Fruit fly (Drosophila melanogaster) whole organism, embryonic: ENCODE results near the gene fzo.

Experiments used
- BEAF-32 ChIP-seq: fragments of 200-800 bp; sonication (Bioruptor generic); optimal IDR thresholded peaks from 3 replicates; lab custom pipeline; 2017; ENCODE audit warnings: missing biosample characterization, missing genetic modification characterization, mild to moderate bottlenecking, moderate library complexity, missing genetic modification reagents
- CG10321 ChIP-seq: fragments of 200-800 bp; sonication (Bioruptor generic); IDR thresholded peaks from 2 replicates; pipeline ENCODE4 v1.3.6; 2022; ENCODE audit warnings: missing biosample characterization, missing genetic modification characterization
- CG10654 ChIP-seq: fragments of 200-800 bp; sonication (Bioruptor generic); optimal IDR thresholded peaks from 2 replicates; lab custom pipeline; 2016; ENCODE audit warnings: missing biosample characterization, missing genetic modification characterization
- CG11085 ChIP-seq: fragments of 200-800 bp; sonication (Bioruptor generic); IDR thresholded peaks from 2 replicates; pipeline ENCODE4 v1.3.6; 2022; ENCODE audit warnings: missing biosample characterization, missing genetic modification characterization
- CG11247 ChIP-seq: fragments of 200-800 bp; sonication (Bioruptor generic); IDR thresholded peaks from 2 replicates; pipeline ENCODE4 v1.3.6; 2022; ENCODE audit warnings: missing biosample characterization, missing genetic modification characterization
- CG11696 ChIP-seq: fragments of 200-800 bp; sonication (Bioruptor generic); IDR thresholded peaks from 2 replicates; pipeline ENCODE4 v1.3.6; 2022; ENCODE audit warnings: missing biosample characterization, missing genetic modification characterization
- CG12299 ChIP-seq: fragments of 200-800 bp; sonication (Bioruptor generic); optimal IDR thresholded peaks from 2 replicates; lab custom pipeline; 2018; ENCODE audit warnings: missing biosample characterization, mild to moderate bottlenecking, missing genetic modification characterization
- CG15479 ChIP-seq: fragments of 200-800 bp; sonication (Bioruptor generic); optimal IDR thresholded peaks from 3 replicates; lab custom pipeline; 2019; ENCODE audit warnings: missing biosample characterization, mild to moderate bottlenecking, missing genetic modification characterization, moderate library complexity
- CG15514 ChIP-seq: fragments of 200-800 bp; sonication (Bioruptor generic); optimal IDR thresholded peaks from 3 replicates; lab custom pipeline; 2017; ENCODE audit warnings: missing biosample characterization, missing genetic modification characterization, mild to moderate bottlenecking, moderate library complexity, missing genetic modification reagents
- CG15696 ChIP-seq: fragments of 200-800 bp; sonication (Bioruptor generic); optimal IDR thresholded peaks from 2 replicates; lab custom pipeline; 2019; ENCODE audit warnings: missing biosample characterization, mild to moderate bottlenecking, missing genetic modification characterization, moderate library complexity
- CG1602 ChIP-seq: fragments of 200-800 bp; sonication (Bioruptor generic); optimal IDR thresholded peaks from 3 replicates; lab custom pipeline; 2016; ENCODE audit warnings: missing biosample characterization, missing genetic modification characterization
- CG1792 ChIP-seq: fragments of 200-800 bp; sonication (Bioruptor generic); optimal IDR thresholded peaks from 2 replicates; lab custom pipeline; 2016; ENCODE audit warnings: missing biosample characterization, missing genetic modification characterization
- CG2889 ChIP-seq: fragments of 200-800 bp; sonication (Bioruptor generic); IDR thresholded peaks from 3 replicates; pipeline ENCODE4 v1.3.6; 2022; ENCODE audit warnings: missing biosample characterization, missing genetic modification characterization
- CG31224 ChIP-seq: fragments of 200-800 bp; sonication (Bioruptor generic); IDR thresholded peaks from 2 replicates; pipeline ENCODE4 v1.3.6; 2022; ENCODE audit warnings: missing biosample characterization, missing genetic modification characterization
- CG31365 ChIP-seq: fragments of 200-800 bp; sonication (Bioruptor generic); optimal IDR thresholded peaks from 2 replicates; lab custom pipeline; 2018; ENCODE audit warnings: missing biosample characterization, mild to moderate bottlenecking, missing genetic modification characterization
- CG31388 ChIP-seq: fragments of 200-800 bp; sonication (Bioruptor generic); optimal IDR thresholded peaks from 2 replicates; lab custom pipeline; 2016; ENCODE audit warnings: missing biosample characterization, missing genetic modification characterization
- CG33213 ChIP-seq: fragments of 200-800 bp; sonication (Bioruptor generic); optimal IDR thresholded peaks from 3 replicates; lab custom pipeline; 2016; ENCODE audit warnings: missing biosample characterization, missing genetic modification characterization
- CG4730 ChIP-seq: fragments of 200-800 bp; sonication (Bioruptor generic); IDR thresholded peaks from 2 replicates; pipeline ENCODE4 v1.3.6; 2022; ENCODE audit warnings: missing biosample characterization, missing genetic modification characterization
- CG6175 ChIP-seq: fragments of 200-800 bp; sonication (Bioruptor generic); IDR thresholded peaks from 3 replicates; pipeline ENCODE4 v1.3.6; 2022; ENCODE audit warnings: missing biosample characterization, missing genetic modification characterization
- CG6254 ChIP-seq: fragments of 200-800 bp; sonication (Bioruptor generic); optimal IDR thresholded peaks from 3 replicates; lab custom pipeline; 2017; ENCODE audit warnings: mild to moderate bottlenecking, missing biosample characterization, missing genetic modification reagents, missing genetic modification characterization
- CG7271 ChIP-seq: fragments of 200-800 bp; sonication (Bioruptor generic); optimal IDR thresholded peaks from 2 replicates; lab custom pipeline; 2018; ENCODE audit warnings: missing biosample characterization, mild to moderate bottlenecking, missing genetic modification characterization, moderate library complexity
- CG7839 ChIP-seq: fragments of 200-800 bp; sonication (Bioruptor generic); optimal IDR thresholded peaks from 3 replicates; lab custom pipeline; 2018; ENCODE audit warnings: missing biosample characterization, mild to moderate bottlenecking, missing genetic modification characterization, moderate library complexity
- CG8089 ChIP-seq: fragments of 200-800 bp; sonication (Bioruptor generic); optimal IDR thresholded peaks from 3 replicates; lab custom pipeline; 2016; ENCODE audit warnings: missing biosample characterization, missing genetic modification characterization
- CG8281 ChIP-seq: fragments of 200-800 bp; sonication (Bioruptor generic); optimal IDR thresholded peaks from 2 replicates; lab custom pipeline; 2018; ENCODE audit warnings: missing biosample characterization, mild to moderate bottlenecking, missing genetic modification characterization, moderate library complexity
- CG8765 ChIP-seq: fragments of 200-800 bp; sonication (Bioruptor generic); IDR thresholded peaks from 2 replicates; pipeline ENCODE4 v1.3.6; 2022; ENCODE audit warnings: missing biosample characterization, missing genetic modification characterization
- CG9437 ChIP-seq: fragments of 200-800 bp; sonication (Bioruptor generic); optimal IDR thresholded peaks from 2 replicates; lab custom pipeline; 2018; ENCODE audit warnings: missing biosample characterization, mild to moderate bottlenecking, missing genetic modification characterization
- CrebB ChIP-seq: fragments of 200-800 bp; sonication (Bioruptor generic); optimal IDR thresholded peaks from 3 replicates; lab custom pipeline; 2018; ENCODE audit warnings: missing biosample characterization, mild to moderate bottlenecking, missing genetic modification characterization
- D19B ChIP-seq: fragments of 200-800 bp; sonication (Bioruptor generic); optimal IDR thresholded peaks from 2 replicates; lab custom pipeline; 2017; ENCODE audit warnings: missing biosample characterization, mild to moderate bottlenecking, missing genetic modification characterization
- Dp ChIP-seq: fragments of 200-800 bp; sonication (Bioruptor generic); optimal IDR thresholded peaks from 2 replicates; lab custom pipeline; 2018; ENCODE audit warnings: missing biosample characterization, mild to moderate bottlenecking, missing genetic modification characterization, moderate library complexity
- Dref ChIP-seq: fragments of 200-800 bp; sonication (Bioruptor generic); IDR thresholded peaks from 2 replicates; pipeline ENCODE4 v1.3.6; 2022; ENCODE audit warnings: missing biosample characterization, missing genetic modification characterization
- Drgx ChIP-seq: fragments of 200-800 bp; sonication (Bioruptor generic); IDR thresholded peaks from 2 replicates; pipeline ENCODE4 v1.3.6; 2022; ENCODE audit warnings: missing biosample characterization, missing genetic modification characterization
- E2f1 ChIP-seq: fragments of 200-800 bp; sonication (Bioruptor generic); IDR thresholded peaks from 2 replicates; pipeline ENCODE4 v1.3.6; 2022; ENCODE audit warnings: missing biosample characterization, missing genetic modification characterization
- Gug ChIP-seq: fragments of 200-800 bp; sonication (Bioruptor generic); IDR thresholded peaks from 4 replicates; pipeline ENCODE4 v1.3.6; 2022; ENCODE audit warnings: missing biosample characterization, missing genetic modification characterization
- HLH4C ChIP-seq: fragments of 200-800 bp; sonication (Bioruptor generic); IDR thresholded peaks from 3 replicates; pipeline ENCODE4 v1.3.6; 2022; ENCODE audit warnings: missing biosample characterization, missing genetic modification characterization; ENCODE audit not compliant: partially characterized antibody
- btn ChIP-seq: fragments of 200-800 bp; sonication (Bioruptor generic); optimal IDR thresholded peaks from 2 replicates; lab custom pipeline; 2016; ENCODE audit warnings: missing biosample characterization, missing genetic modification characterization
- cg ChIP-seq: fragments of 200-800 bp; sonication (Bioruptor generic); optimal IDR thresholded peaks from 3 replicates; lab custom pipeline; 2019; ENCODE audit warnings: missing biosample characterization, mild to moderate bottlenecking, missing genetic modification characterization, moderate library complexity
- dati ChIP-seq: fragments of 200-800 bp; sonication (Bioruptor generic); IDR thresholded peaks from 2 replicates; pipeline ENCODE4 v1.3.6; 2022; ENCODE audit warnings: missing biosample characterization, missing genetic modification characterization
- disco-r ChIP-seq: fragments of 200-800 bp; sonication (Bioruptor generic); optimal IDR thresholded peaks from 2 replicates; lab custom pipeline; 2016; ENCODE audit warnings: missing biosample characterization, missing genetic modification characterization
- dmrt11E ChIP-seq: fragments of 200-800 bp; sonication (Bioruptor generic); optimal IDR thresholded peaks from 3 replicates; lab custom pipeline; 2018; ENCODE audit warnings: missing biosample characterization, mild to moderate bottlenecking, missing genetic modification characterization, moderate library complexity
- exex ChIP-seq: fragments of 200-800 bp; sonication (Bioruptor generic); optimal IDR thresholded peaks from 4 replicates; lab custom pipeline; 2018; ENCODE audit warnings: missing biosample characterization, mild to moderate bottlenecking, missing genetic modification characterization, moderate library complexity
- gcm2 ChIP-seq: fragments of 200-800 bp; sonication (Bioruptor generic); optimal IDR thresholded peaks from 2 replicates; lab custom pipeline; 2016; ENCODE audit warnings: missing biosample characterization, missing genetic modification characterization
- ken ChIP-seq: fragments of 200-800 bp; sonication (Bioruptor generic); IDR thresholded peaks from 3 replicates; pipeline ENCODE4 v1.3.6; 2022; ENCODE audit warnings: missing biosample characterization, missing genetic modification characterization
- klu ChIP-seq: fragments of 200-800 bp; sonication (Bioruptor generic); IDR thresholded peaks from 2 replicates; pipeline ENCODE4 v1.3.6; 2022; ENCODE audit warnings: missing biosample characterization, missing genetic modification characterization
- mld ChIP-seq: fragments of 200-800 bp; sonication (Bioruptor generic); IDR thresholded peaks from 3 replicates; pipeline ENCODE4 v1.3.6; 2022; ENCODE audit warnings: missing biosample characterization, missing genetic modification characterization; ENCODE audit not compliant: partially characterized antibody
- nerfin-1 ChIP-seq: fragments of 200-800 bp; sonication (Bioruptor generic); optimal IDR thresholded peaks from 3 replicates; lab custom pipeline; 2019; ENCODE audit warnings: missing biosample characterization, mild to moderate bottlenecking, missing genetic modification characterization, moderate library complexity
- row ChIP-seq: fragments of 200-800 bp; sonication (Bioruptor generic); IDR thresholded peaks from 3 replicates; pipeline ENCODE4 v1.3.6; 2022; ENCODE audit warnings: missing biosample characterization, missing genetic modification characterization
- schlank ChIP-seq: fragments of 200-800 bp; sonication (Bioruptor generic); optimal IDR thresholded peaks from 2 replicates; lab custom pipeline; 2018; ENCODE audit warnings: missing biosample characterization, mild to moderate bottlenecking, missing genetic modification characterization
- seq ChIP-seq: fragments of 200-800 bp; sonication (Bioruptor generic); IDR thresholded peaks from 2 replicates; pipeline ENCODE4 v1.3.6; 2022; ENCODE audit warnings: missing biosample characterization, missing genetic modification characterization
- slbo ChIP-seq: fragments of 200-800 bp; sonication (Bioruptor generic); IDR thresholded peaks from 2 replicates; pipeline ENCODE4 v1.3.6; 2022; ENCODE audit warnings: missing biosample characterization, missing genetic modification characterization
- stwl ChIP-seq: fragments of 200-800 bp; sonication (Bioruptor generic); optimal IDR thresholded peaks from 3 replicates; lab custom pipeline; 2018; ENCODE audit warnings: missing biosample characterization, mild to moderate bottlenecking, missing genetic modification characterization, moderate library complexity
- usp ChIP-seq: fragments of >200 bp; optimal IDR thresholded peaks from 2 replicates; lab custom pipeline; 2017; ENCODE audit warnings: missing biosample characterization, missing genetic modification characterization

fzo gene

dm6 chr3R:23251256-23251655, 47.4 kb upstream of the fzo start, which contains the start of the genes Rad60 and EloA (continued):
- TF ChIP-seq E2f1 (GFP tag; lab: Robert Waterston, UW), result peak; percentile 49; the same call in 1 of the 2 replicates
- no peak for TF ChIP-seq usp (GFP tag; lab: Kevin White, UChicago)
- TF ChIP-seq CG6175 (GFP tag; lab: Robert Waterston, UW), result no peak
- peak; percentile 61 for TF ChIP-seq CG11247 (GFP tag; lab: Robert Waterston, UW)
- TF ChIP-seq slbo (GFP tag; lab: Robert Waterston, UW), result peak; percentile 80
- peak; percentile 65; the same call in 2 of the 3 replicates for TF ChIP-seq HLH4C (GFP tag; lab: Robert Waterston, UW)
- peak; percentile 80 for TF ChIP-seq CG8089 (GFP tag; lab: Kevin White, UChicago)
- peak; percentile 64 for TF ChIP-seq CG7839 (tag; lab: Kevin White, UChicago)
- TF ChIP-seq nerfin-1, result peak; percentile 53
- peak; percentile 63 for TF ChIP-seq dmrt11E (tag; lab: Kevin White, UChicago)
- peak; percentile 48 for TF ChIP-seq CG15696 (tag; lab: Kevin White, UChicago)
- TF ChIP-seq CrebB (tag; lab: Kevin White, UChicago), result peak; percentile 74
- TF ChIP-seq BEAF-32 (GFP tag; lab: Kevin White, UChicago), result peak; percentile 63
- TF ChIP-seq CG15479, result no peak
- no peak for TF ChIP-seq CG8281 (tag; lab: Kevin White, UChicago)
- peak; percentile 78 for TF ChIP-seq Dref (GFP tag; lab: Robert Waterston, UW)
- TF ChIP-seq btn (GFP tag; lab: Kevin White, UChicago), result peak; percentile 60
- peak; percentile 20 for TF ChIP-seq D19B
- TF ChIP-seq cg (GFP tag; lab: Kevin White, UChicago), result peak; percentile 42
- peak; percentile 60 for TF ChIP-seq Drgx (GFP tag; lab: Robert Waterston, UW)
- TF ChIP-seq mld (GFP tag; lab: Robert Waterston, UW), result no peak
- TF ChIP-seq CG11696 (GFP tag; lab: Robert Waterston, UW), result no peak
- TF ChIP-seq klu (GFP tag; lab: Robert Waterston, UW), result peak; percentile 59; the same call in 1 of the 2 replicates
- TF ChIP-seq seq (GFP tag; lab: Robert Waterston, UW), result peak; percentile 52; the same call in 1 of the 2 replicates
- TF ChIP-seq stwl (tag; lab: Kevin White, UChicago), result peak; percentile 99
- no peak for TF ChIP-seq CG10321 (GFP tag; lab: Robert Waterston, UW)
- TF ChIP-seq CG2889 (GFP tag; lab: Robert Waterston, UW), result 0 out of 3 replicates have a peak, but pooled peaks have one; percentile 45
- TF ChIP-seq disco-r (GFP tag; lab: Kevin White, UChicago), result peak; percentile 63
- no peak for TF ChIP-seq dati
- peak; percentile 84 for TF ChIP-seq CG10654 (GFP tag; lab: Kevin White, UChicago)
- TF ChIP-seq CG1602 (GFP tag; lab: Kevin White, UChicago), result peak; percentile 63
- TF ChIP-seq CG33213, result peak; percentile 84
- peak; percentile 71 for TF ChIP-seq gcm2 (GFP tag; lab: Kevin White, UChicago)
- TF ChIP-seq CG31224, result no peak; the same call in 1 of the 2 replicates
- TF ChIP-seq CG11085 (GFP tag; lab: Robert Waterston, UW), result no peak
- TF ChIP-seq schlank, result peak; percentile 44
- peak; percentile 59 for TF ChIP-seq Gug (GFP tag; lab: Robert Waterston, UW)
- TF ChIP-seq CG12299, result peak; percentile 49
- TF ChIP-seq CG9437 (GFP tag; lab: Kevin White, UChicago), result peak; percentile 44
- TF ChIP-seq CG6254 (GFP tag; lab: Kevin White, UChicago), result no peak
- TF ChIP-seq exex (tag; lab: Kevin White, UChicago), result peak; percentile 33
- peak; percentile 42 for TF ChIP-seq CG8765 (GFP tag; lab: Robert Waterston, UW)
- TF ChIP-seq CG7271 (tag; lab: Kevin White, UChicago), result peak; percentile 54
- peak; percentile 70; the same call in 2 of the 3 replicates for TF ChIP-seq ken (GFP tag; lab: Robert Waterston, UW)
- TF ChIP-seq CG15514 (GFP tag; lab: Kevin White, UChicago), result peak; percentile 80
- TF ChIP-seq Dp (GFP tag; lab: Kevin White, UChicago), result peak; percentile 59
- TF ChIP-seq CG4730 (GFP tag; lab: Robert Waterston, UW), result peak; percentile 24; the same call in 1 of the 2 replicates
- peak; percentile 83 for TF ChIP-seq row (GFP tag; lab: Robert Waterston, UW)
- TF ChIP-seq CG31365 (tag; lab: Kevin White, UChicago), result peak; percentile 7
- TF ChIP-seq CG31388 (GFP tag; lab: Kevin White, UChicago), result peak; percentile 27
- peak; percentile 73 for TF ChIP-seq CG1792 (GFP tag; lab: Kevin White, UChicago)
